Fruit fly (Drosophila melanogaster): ENCODE results near the gene Nup35.

The Nup35 gene

dm6 chrX:18647961-18648360, at the start of gene Nup35:
Gene Nup35, plus strand, starts transcription at chrX:18648182.
- no peak for TF ChIP-seq psq (optimal IDR thresholded peaks at IDR 0.05)
- no peak for TF ChIP-seq Sin3A (optimal IDR thresholded peaks at IDR 0.05)
- TF ChIP-seq ttk (optimal IDR thresholded peaks at IDR 0.05) = no peak
- no peak for TF ChIP-seq insv (optimal IDR thresholded peaks at IDR 0.05)
- no peak for TF ChIP-seq h (optimal IDR thresholded peaks at IDR 0.05)
- TF ChIP-seq Myc (optimal IDR thresholded peaks at IDR 0.05) = no peak

dm6 chrX:18613434-18613833, 34.5 kb upstream of the Nup35 start:
- TF ChIP-seq Sin3A (optimal IDR thresholded peaks at IDR 0.05) (no peak), h (optimal IDR thresholded peaks at IDR 0.05) (no peak), Myc (optimal IDR thresholded peaks at IDR 0.05) (no peak), insv (optimal IDR thresholded peaks at IDR 0.05) (no peak), psq (optimal IDR thresholded peaks at IDR 0.05) (no peak), ttk (optimal IDR thresholded peaks at IDR 0.05) (no peak)

- TF ChIP-seq h (optimal IDR thresholded peaks at IDR 0.05) (no peak), insv (optimal IDR thresholded peaks at IDR 0.05) (no peak), Myc (optimal IDR thresholded peaks at IDR 0.05) (no peak), Sin3A (optimal IDR thresholded peaks at IDR 0.05) (no peak), psq (optimal IDR thresholded peaks at IDR 0.05) (no peak), ttk (optimal IDR thresholded peaks at IDR 0.05) (no peak)
Observed at dm6 chrX:18617489-18617888, 30.5 kb upstream of the Nup35 start, which contains the start of gene CG15040. Gene CG15040, minus strand, starts transcription at chrX:18617589.

dm6 chrX:18618122-18618521, 29.9 kb upstream of the Nup35 start:
- TF ChIP-seq Myc (optimal IDR thresholded peaks at IDR 0.05) = no peak
- TF ChIP-seq h (optimal IDR thresholded peaks at IDR 0.05) = no peak
- TF ChIP-seq insv (optimal IDR thresholded peaks at IDR 0.05) = no peak
- TF ChIP-seq ttk (optimal IDR thresholded peaks at IDR 0.05) = no peak
- no peak for TF ChIP-seq psq (optimal IDR thresholded peaks at IDR 0.05)
- no peak for TF ChIP-seq Sin3A (optimal IDR thresholded peaks at IDR 0.05)

- TF ChIP-seq Sin3A (optimal IDR thresholded peaks at IDR 0.05) = no peak
- TF ChIP-seq Myc (optimal IDR thresholded peaks at IDR 0.05) = no peak
- TF ChIP-seq h (optimal IDR thresholded peaks at IDR 0.05) = no peak
- no peak for TF ChIP-seq psq (optimal IDR thresholded peaks at IDR 0.05)
- no peak for TF ChIP-seq insv (optimal IDR thresholded peaks at IDR 0.05)
- no peak for TF ChIP-seq ttk (optimal IDR thresholded peaks at IDR 0.05)
Observed at dm6 chrX:18621649-18622346, 26.2 kb upstream of the Nup35 start.

dm6 chrX:18627002-18627401, 21.0 kb upstream of the Nup35 start:
- TF ChIP-seq h (optimal IDR thresholded peaks at IDR 0.05) (no peak), insv (optimal IDR thresholded peaks at IDR 0.05) (no peak), Sin3A (optimal IDR thresholded peaks at IDR 0.05) (no peak), ttk (optimal IDR thresholded peaks at IDR 0.05) (no peak), psq (optimal IDR thresholded peaks at IDR 0.05) (no peak), Myc (optimal IDR thresholded peaks at IDR 0.05) (no peak)

- TF ChIP-seq Myc (optimal IDR thresholded peaks at IDR 0.05) = no peak
- no peak for TF ChIP-seq psq (optimal IDR thresholded peaks at IDR 0.05)
- no peak for TF ChIP-seq Sin3A (optimal IDR thresholded peaks at IDR 0.05)
- no peak for TF ChIP-seq h (optimal IDR thresholded peaks at IDR 0.05)
- no peak for TF ChIP-seq ttk (optimal IDR thresholded peaks at IDR 0.05)
- no peak for TF ChIP-seq insv (optimal IDR thresholded peaks at IDR 0.05)
Observed at dm6 chrX:18630990-18631389, 17.0 kb upstream of the Nup35 start.

dm6 chrX:18634716-18635115, 13.3 kb upstream of the Nup35 start, which contains the start of gene wgn:
Gene wgn, minus strand, starts transcription at chrX:18634908.
- TF ChIP-seq insv (optimal IDR thresholded peaks at IDR 0.05) = no peak
- no peak for TF ChIP-seq psq (optimal IDR thresholded peaks at IDR 0.05)
- no peak for TF ChIP-seq Sin3A (optimal IDR thresholded peaks at IDR 0.05)
- no peak for TF ChIP-seq ttk (optimal IDR thresholded peaks at IDR 0.05)
- TF ChIP-seq Myc (optimal IDR thresholded peaks at IDR 0.05) = no peak
- no peak for TF ChIP-seq h (optimal IDR thresholded peaks at IDR 0.05)

dm6 chrX:18635118-18635552, 12.8 kb upstream of the Nup35 start:
- TF ChIP-seq Sin3A (optimal IDR thresholded peaks at IDR 0.05) (no peak), h (optimal IDR thresholded peaks at IDR 0.05) (no peak), psq (optimal IDR thresholded peaks at IDR 0.05) (no peak), ttk (optimal IDR thresholded peaks at IDR 0.05) (no peak), Myc (optimal IDR thresholded peaks at IDR 0.05) (no peak), insv (optimal IDR thresholded peaks at IDR 0.05) (no peak)

dm6 chrX:18636275-18636947, 11.6 kb upstream of the Nup35 start:
- TF ChIP-seq insv (optimal IDR thresholded peaks at IDR 0.05) (no peak), Sin3A (optimal IDR thresholded peaks at IDR 0.05) (no peak), psq (optimal IDR thresholded peaks at IDR 0.05) (no peak), Myc (optimal IDR thresholded peaks at IDR 0.05) (no peak), ttk (optimal IDR thresholded peaks at IDR 0.05) (no peak), h (optimal IDR thresholded peaks at IDR 0.05) (no peak)

dm6 chrX:18643057-18643656, 4.8 kb upstream of the Nup35 start:
- TF ChIP-seq psq (optimal IDR thresholded peaks at IDR 0.05) (no peak), ttk (optimal IDR thresholded peaks at IDR 0.05) (no peak), h (optimal IDR thresholded peaks at IDR 0.05) (no peak), Myc (optimal IDR thresholded peaks at IDR 0.05) (no peak), Sin3A (optimal IDR thresholded peaks at IDR 0.05) (no peak), insv (optimal IDR thresholded peaks at IDR 0.05) (no peak)

dm6 chrX:18644890-18645289, 3.1 kb upstream of the Nup35 start:
- no peak for TF ChIP-seq ttk (optimal IDR thresholded peaks at IDR 0.05)
- TF ChIP-seq psq (optimal IDR thresholded peaks at IDR 0.05) = no peak
- TF ChIP-seq Sin3A (optimal IDR thresholded peaks at IDR 0.05) = no peak
- TF ChIP-seq Myc (optimal IDR thresholded peaks at IDR 0.05) = no peak
- no peak for TF ChIP-seq h (optimal IDR thresholded peaks at IDR 0.05)
- no peak for TF ChIP-seq insv (optimal IDR thresholded peaks at IDR 0.05)
